Fruit fly (Drosophila melanogaster) whole organism, prepupa: ENCODE data around the gene LManV.

ENCODE experiments used
- CG7368 ChIP-seq: fragments of 200-800 bp; sonication (Bioruptor generic); optimal IDR thresholded peaks from 3 replicates; lab custom pipeline; 2016; ENCODE audit warnings: missing biosample characterization, missing genetic modification characterization
- Met ChIP-seq: fragments of 200-800 bp; sonication (Bioruptor generic); optimal IDR thresholded peaks from 3 replicates; lab custom pipeline; 2016; ENCODE audit warnings: missing biosample characterization, missing genetic modification characterization
- cyc ChIP-seq: fragments of 200-800 bp; sonication (Bioruptor generic); optimal IDR thresholded peaks from 3 replicates; lab custom pipeline; 2016; ENCODE audit warnings: missing biosample characterization, missing genetic modification characterization

DNA sequence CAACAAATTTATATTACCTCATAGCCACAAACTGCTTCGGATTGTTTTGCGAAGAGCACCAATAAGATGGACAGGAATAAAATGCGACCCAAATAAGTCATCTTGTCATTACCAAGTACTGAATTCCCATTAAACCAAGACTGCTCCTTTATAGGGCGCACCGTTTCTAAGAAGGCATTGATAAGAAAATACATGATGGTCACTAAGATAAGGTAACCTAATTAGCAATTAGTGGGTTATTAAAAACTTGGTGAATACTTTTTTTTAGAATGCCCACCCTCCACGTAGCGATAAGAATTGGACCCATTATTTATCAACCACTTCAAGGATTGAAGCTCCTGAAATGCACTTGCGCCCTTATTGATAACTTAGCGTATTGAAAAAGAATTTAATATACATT, 3.8 kb downstream of the LManV start, which contains the start of gene LManIV:
- TF ChIP-seq CG7368 (GFP tag; lab: Kevin White, UChicago): no peak
- no peak for TF ChIP-seq Met (GFP tag; lab: Kevin White, UChicago)
- no peak for TF ChIP-seq cyc (GFP tag; lab: Kevin White, UChicago)
